Worm (Caenorhabditis elegans): ENCODE results near the gene C06C3.12.

C06C3.12 gene

DNA sequence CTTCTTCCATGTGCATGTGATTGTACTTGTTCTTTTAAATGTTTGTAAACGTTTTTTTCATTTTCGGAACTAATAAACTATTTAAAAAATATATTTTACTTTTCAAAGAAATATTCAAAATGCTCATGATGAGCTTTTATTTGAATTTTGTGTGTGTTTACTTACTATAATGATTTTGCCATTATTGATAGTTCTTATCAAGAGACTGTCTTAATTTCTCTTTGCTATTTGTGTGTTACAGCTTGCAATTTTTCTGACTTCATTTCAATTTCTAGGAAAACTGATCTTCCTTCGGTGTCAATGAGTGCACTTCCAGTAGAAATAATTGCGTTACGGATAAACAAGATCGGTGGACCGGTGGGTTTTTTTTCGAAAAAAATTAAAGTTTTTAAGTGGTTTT lies at the start of gene C06C3.12:
C06C3.12 (plus strand) TSS at position 301 of the 400 bp plus-strand sequence.
- TF ChIP-seq ztf-25 (GFP tag; IDR thresholded peaks at IDR 0.05) (no peak), fkh-3 (tag; optimal IDR thresholded peaks at IDR 0.05) (no peak), hsf-1 (GFP tag; IDR thresholded peaks at IDR 0.05) (no peak), bed-2 (GFP tag; IDR thresholded peaks at IDR 0.05) (no peak), C06A6.2 (GFP tag; conservative IDR thresholded peaks at IDR 0.05) (no peak), ets-4 (GFP tag; optimal IDR thresholded peaks at IDR 0.05) (no peak), ceh-91 (GFP tag; IDR thresholded peaks at IDR 0.05) (no peak), attf-6 (GFP tag; IDR thresholded peaks at IDR 0.05) (no peak), efl-1 (GFP tag; optimal IDR thresholded peaks at IDR 0.05) (no peak), madf-6 (GFP tag; IDR thresholded peaks at IDR 0.05) (no peak), hrde-1 (tag; optimal IDR thresholded peaks at IDR 0.05; ENCODE audit: borderline replicate concordance) (no peak), D2030.7 (GFP tag; IDR thresholded peaks at IDR 0.05) (no peak), unc-130 (GFP tag; optimal IDR thresholded peaks at IDR 0.05) (no peak)

DNA sequence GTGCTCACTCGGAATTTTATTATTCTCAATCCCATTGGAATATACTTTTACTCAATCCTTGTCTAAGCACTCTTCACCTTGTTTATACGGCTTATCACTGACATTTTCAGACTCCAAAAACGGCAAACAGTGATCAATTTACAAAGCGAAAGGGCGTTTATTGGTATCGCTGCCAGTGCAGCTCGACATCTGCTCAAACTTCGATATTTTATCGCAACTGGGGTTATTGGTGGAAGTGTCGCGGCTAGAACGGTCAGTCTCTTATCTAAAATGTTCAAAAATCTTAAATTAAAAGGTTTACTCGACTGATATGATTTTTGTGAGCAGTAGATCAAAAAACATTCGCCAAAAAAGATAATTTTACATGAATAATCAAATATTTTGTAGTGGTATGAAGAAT lies 49.4 kb upstream of the C06C3.12 start:
- TF ChIP-seq F39B2.1 (GFP tag; IDR thresholded peaks at IDR 0.05) (no peak), nhr-80 (tag; optimal IDR thresholded peaks at IDR 0.05) (peak; percentile 80), ztf-26 (tag; optimal IDR thresholded peaks at IDR 0.05) (no peak), dox-1 (GFP tag; IDR thresholded peaks at IDR 0.05) (peak; percentile 47; the same call in 1 of the 2 replicates)

DNA sequence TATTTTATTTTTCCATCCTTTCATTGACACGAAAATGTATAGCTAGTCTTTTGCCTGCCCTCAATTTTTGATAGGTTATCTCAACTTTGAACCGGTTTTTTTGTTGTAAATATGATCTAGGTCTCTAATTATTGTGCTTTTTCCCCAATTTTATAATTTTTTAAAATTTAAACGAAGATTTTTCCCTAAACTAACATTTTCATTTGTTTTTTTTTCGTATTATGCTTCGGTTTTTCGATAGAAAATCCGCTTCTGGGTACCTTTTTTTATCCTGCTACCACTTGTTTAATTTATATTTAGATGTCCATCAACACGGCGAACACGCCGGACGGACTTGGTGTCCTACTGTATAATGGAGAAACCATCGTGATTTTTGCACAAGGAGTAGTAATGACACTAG lies 45.4 kb upstream of the C06C3.12 start, which contains the start of gene wbp-2:
wbp-2 (plus strand) TSS at position 301 of the 400 bp plus-strand sequence.
- TF ChIP-seq hmg-1.2 (GFP tag; IDR thresholded peaks at IDR 0.05) = 0 out of 2 replicates have a peak, but pooled peaks have one; percentile 7
- no peak for TF ChIP-seq ceh-27 (GFP tag; optimal IDR thresholded peaks at IDR 0.05)

DNA sequence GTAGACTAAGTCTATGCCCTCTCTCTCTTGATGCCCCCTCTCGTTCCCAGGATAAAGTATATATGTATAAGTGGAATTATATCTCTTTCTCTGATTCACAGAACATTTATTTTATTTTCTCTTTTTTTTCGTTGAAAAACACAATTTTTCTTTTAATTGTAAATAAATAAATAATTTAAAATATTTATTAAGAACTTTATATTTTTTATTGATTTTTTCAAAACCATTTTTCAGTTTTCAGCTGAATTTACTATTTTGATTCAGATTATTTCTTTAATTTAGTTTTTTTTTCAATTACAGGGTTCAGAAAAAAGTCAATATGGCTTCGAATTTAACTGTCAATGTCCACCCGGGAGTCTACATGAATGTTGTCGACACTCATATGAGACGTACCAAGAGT lies 43.6 kb upstream of the C06C3.12 start, which contains the start of gene eif-3.F:
eif-3.F (plus strand) TSS at position 301 of the 400 bp plus-strand sequence.
- TF ChIP-seq snpc-1.3 (tag; optimal IDR thresholded peaks at IDR 0.05; ENCODE audit: insufficient read depth) (no peak), hlh-26 (GFP tag; conservative IDR thresholded peaks at IDR 0.05) (no peak), snpc-4 (GFP tag; optimal IDR thresholded peaks at IDR 0.05) (no peak), snpc-4 (tag; optimal IDR thresholded peaks at IDR 0.05) (no peak), repo-1 (tag; optimal IDR thresholded peaks at IDR 0.05) (no peak), sea-2 (GFP tag; IDR thresholded peaks at IDR 0.05) (no peak), ceh-79 (tag; optimal IDR thresholded peaks at IDR 0.05) (no peak), nhr-27 (tag; optimal IDR thresholded peaks at IDR 0.05) (no peak), ztf-28 (GFP tag; IDR thresholded peaks at IDR 0.05) (no peak), B0261.1 (tag; optimal IDR thresholded peaks at IDR 0.05) (no peak), ztf-18 (tag; optimal IDR thresholded peaks at IDR 0.05) (no peak), nhr-179 (tag; optimal IDR thresholded peaks at IDR 0.05) (no peak), madf-10 (tag; optimal IDR thresholded peaks at IDR 0.05) (no peak), ztf-26 (tag; optimal IDR thresholded peaks at IDR 0.05) (no peak), nhr-90 (tag; optimal IDR thresholded peaks at IDR 0.05) (no peak), F55B11.4 (tag; optimal IDR thresholded peaks at IDR 0.05; ENCODE audit: borderline replicate concordance, insufficient read depth) (no peak), sdz-38 (tag; optimal IDR thresholded peaks at IDR 0.05) (no peak), aptf-3 (GFP tag; IDR thresholded peaks at IDR 0.05) (no peak), F22D6.2 (tag; optimal IDR thresholded peaks at IDR 0.05) (no peak), F52B5.7 (tag; optimal IDR thresholded peaks at IDR 0.05) (no peak), T26A5.8 (tag; optimal IDR thresholded peaks at IDR 0.05) (no peak)

All from whole organism, young adult.